Worm (Caenorhabditis elegans) whole organism, L2 larva: ENCODE measurements around the gene T11F8.5.

Experiments used
- aly-2 ChIP-seq: fragments of 150-350 bp; optimal IDR thresholded peaks from 2 replicates; lab custom pipeline; 2014; ENCODE audit warnings: missing biosample characterization, missing genetic modification characterization
- ceh-16 ChIP-seq: fragments of 150-350 bp; optimal IDR thresholded peaks from 2 replicates; lab custom pipeline; 2014; ENCODE audit warnings: missing biosample characterization, missing genetic modification characterization
- elt-3 ChIP-seq: sonication (generic microtip); optimal IDR thresholded peaks from 2 replicates; lab custom pipeline; 2017; ENCODE audit warnings: missing biosample characterization, missing genetic modification characterization
- mbf-1 ChIP-seq: sonication (generic microtip); optimal IDR thresholded peaks from 2 replicates; lab custom pipeline; 2017; ENCODE audit warnings: missing biosample characterization, missing genetic modification characterization
- nhr-237 ChIP-seq: fragments of 150-350 bp; optimal IDR thresholded peaks from 2 replicates; lab custom pipeline; 2014; ENCODE audit warnings: missing biosample characterization, missing genetic modification characterization
- nhr-25 ChIP-seq: fragments of 150-350 bp; sonication (generic microtip); optimal IDR thresholded peaks from 3 replicates; lab custom pipeline; 2014; ENCODE audit warnings: missing biosample characterization, missing genetic modification characterization
- snpc-4 ChIP-seq: fragments of 150-350 bp; optimal IDR thresholded peaks from 2 replicates; lab custom pipeline; 2014; ENCODE audit warnings: missing biosample characterization, missing genetic modification characterization
- unc-62 ChIP-seq: fragments of 150-350 bp; optimal IDR thresholded peaks from 2 replicates; lab custom pipeline; 2014; ENCODE audit warnings: missing biosample characterization, missing genetic modification reagents, missing genetic modification characterization
- ztf-4 ChIP-seq: fragments of 150-350 bp; optimal IDR thresholded peaks from 2 replicates; lab custom pipeline; 2014; ENCODE audit warnings: missing biosample characterization, missing genetic modification characterization

DNA sequence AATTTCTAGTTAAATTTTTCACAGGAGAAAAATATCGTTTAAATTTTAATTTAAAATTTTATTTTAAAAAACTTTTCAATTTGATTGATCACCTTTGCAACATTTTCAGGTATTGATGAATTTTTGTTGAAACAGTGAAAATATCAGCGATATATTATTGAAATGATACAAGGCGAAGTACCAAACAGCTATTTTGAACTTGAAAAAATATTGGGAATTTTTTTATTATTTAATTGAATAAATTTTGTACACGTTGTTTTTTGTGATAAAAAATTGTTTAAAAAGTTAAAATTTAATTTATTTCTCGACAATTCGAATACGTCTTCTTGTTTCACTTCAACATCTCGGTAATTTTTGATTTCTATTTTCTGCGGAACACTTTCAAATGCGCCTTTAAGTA is 10.9 kb downstream of the T11F8.5 start, which contains the start of gene B0273.1:
- TF ChIP-seq unc-62 (GFP tag; lab: Kevin White, UChicago) (no peak), elt-3 (no peak), nhr-237 (tag; lab: Kevin White, UChicago) (no peak), nhr-25 (tag; lab: Kevin White, UChicago) (no peak), aly-2 (tag; lab: Kevin White, UChicago) (no peak), ceh-16 (tag; lab: Kevin White, UChicago) (no peak), ztf-4 (tag; lab: Kevin White, UChicago) (no peak), mbf-1 (no peak), snpc-4 (tag; lab: Kevin White, UChicago) (no peak)
